Fruit fly (Drosophila melanogaster) whole organism, embryonic: Measurements from ENCODE around the gene Rab3-GAP.

Experiments used
- BtbVII ChIP-seq: fragments of 200-800 bp; sonication (Bioruptor generic); optimal IDR thresholded peaks from 3 replicates; lab custom pipeline; 2017; ENCODE audit warnings: missing biosample characterization, mild to moderate bottlenecking, missing genetic modification characterization
- CG10979 ChIP-seq: fragments of 200-800 bp; sonication (Bioruptor generic); optimal IDR thresholded peaks from 2 replicates; lab custom pipeline; 2018; ENCODE audit warnings: missing biosample characterization, mild to moderate bottlenecking, missing genetic modification characterization, moderate library complexity
- CG13624 ChIP-seq: fragments of 200-800 bp; sonication (Bioruptor generic); optimal IDR thresholded peaks from 2 replicates; lab custom pipeline; 2016; ENCODE audit warnings: missing biosample characterization, missing genetic modification characterization
- CG16779 ChIP-seq: fragments of 200-800 bp; sonication (Bioruptor generic); IDR thresholded peaks from 2 replicates; pipeline ENCODE4 v1.3.6; 2022; ENCODE audit warnings: missing biosample characterization, missing genetic modification characterization
- CG17802 ChIP-seq: fragments of 200-800 bp; sonication (Bioruptor generic); optimal IDR thresholded peaks from 2 replicates; lab custom pipeline; 2018; ENCODE audit warnings: missing biosample characterization, mild to moderate bottlenecking, missing genetic modification characterization, moderate library complexity
- CG1792 ChIP-seq: fragments of 200-800 bp; sonication (Bioruptor generic); optimal IDR thresholded peaks from 2 replicates; lab custom pipeline; 2016; ENCODE audit warnings: missing biosample characterization, missing genetic modification characterization
- CG18262 ChIP-seq: fragments of 200-800 bp; optimal IDR thresholded peaks from 3 replicates; lab custom pipeline; 2019; ENCODE audit warnings: missing biosample characterization, mild to moderate bottlenecking, missing genetic modification characterization, moderate library complexity
- CG31224 ChIP-seq: fragments of 200-800 bp; sonication (Bioruptor generic); IDR thresholded peaks from 2 replicates; pipeline ENCODE4 v1.3.6; 2022; ENCODE audit warnings: missing biosample characterization, missing genetic modification characterization
- CG3281 ChIP-seq: fragments of 200-800 bp; sonication (Bioruptor generic); optimal IDR thresholded peaks from 3 replicates; lab custom pipeline; 2017; ENCODE audit warnings: missing biosample characterization, mild to moderate bottlenecking, missing genetic modification characterization
- CG4820 ChIP-seq: fragments of 200-800 bp; sonication (Bioruptor generic); optimal IDR thresholded peaks from 3 replicates; lab custom pipeline; 2016; ENCODE audit warnings: missing biosample characterization, missing genetic modification characterization
- CG6765 ChIP-seq: fragments of 200-800 bp; sonication (Bioruptor generic); optimal IDR thresholded peaks from 3 replicates; lab custom pipeline; 2017; ENCODE audit warnings: missing biosample characterization, mild to moderate bottlenecking, missing genetic modification characterization
- CG7357 ChIP-seq: fragments of 200-800 bp; sonication (Bioruptor generic); IDR thresholded peaks from 3 replicates; pipeline ENCODE4 v1.3.6; 2022; ENCODE audit warnings: missing biosample characterization, missing genetic modification characterization
- CG9609 ChIP-seq: fragments of 200-800 bp; sonication (Bioruptor generic); optimal IDR thresholded peaks from 3 replicates; lab custom pipeline; 2016; ENCODE audit warnings: missing biosample characterization, missing genetic modification characterization
- CG9727 ChIP-seq: fragments of 200-800 bp; sonication (Bioruptor generic); optimal IDR thresholded peaks from 3 replicates; lab custom pipeline; 2017; ENCODE audit warnings: missing biosample characterization, mild to moderate bottlenecking, missing genetic modification characterization
- D ChIP-seq, 2 experiments: fragments of 200-800 bp in 1 of 2; fragments of >200 bp in 1 of 2; sonication (Bioruptor generic) in 1 of 2; optimal IDR thresholded peaks; 2 replicates in 1 of 2; 3 replicates in 1 of 2; lab custom pipeline; 2017; ENCODE audit warnings: mild to moderate bottlenecking in 1 of 2, missing biosample characterization in 1 of 2, missing genetic modification characterization in 1 of 2, missing genetic modification reagents in 1 of 2
- Dll ChIP-seq: fragments of 200-800 bp; sonication (Bioruptor generic); IDR thresholded peaks from 4 replicates; pipeline ENCODE4 v1.3.6; 2022; ENCODE audit warnings: missing biosample characterization, missing genetic modification characterization; ENCODE audit not compliant: partially characterized antibody
- Ets65A ChIP-seq: fragments of 200-800 bp; sonication (Bioruptor generic); peaks from one replicate; lab custom pipeline; 2016; ENCODE audit warnings: missing biosample characterization, missing genetic modification characterization
- Hr39 ChIP-seq: fragments of >200 bp; optimal IDR thresholded peaks from 2 replicates; lab custom pipeline; 2017
- Lhr ChIP-seq: fragments of 200-800 bp; sonication (Bioruptor generic); optimal IDR thresholded peaks from 3 replicates; lab custom pipeline; 2017; ENCODE audit warnings: mild to moderate bottlenecking, missing biosample characterization, missing genetic modification reagents, missing genetic modification characterization
- MTF-1 ChIP-seq: fragments of 200-800 bp; sonication (Bioruptor generic); optimal IDR thresholded peaks from 2 replicates; lab custom pipeline; 2018; ENCODE audit warnings: missing biosample characterization, mild to moderate bottlenecking, missing genetic modification characterization, borderline replicate concordance
- Mes4 ChIP-seq: fragments of 200-800 bp; sonication (Bioruptor generic); optimal IDR thresholded peaks from 2 replicates; lab custom pipeline; 2016; ENCODE audit warnings: missing biosample characterization, missing genetic modification characterization
- Myb ChIP-seq: fragments of 200-800 bp; sonication (Bioruptor generic); optimal IDR thresholded peaks from 2 replicates; lab custom pipeline; 2016; ENCODE audit warnings: missing biosample characterization, missing genetic modification characterization
- Nf-YA ChIP-seq: fragments of 200-800 bp; sonication (Bioruptor generic); IDR thresholded peaks from 2 replicates; pipeline ENCODE4 v1.3.6; 2022; ENCODE audit warnings: missing biosample characterization, missing genetic modification characterization
- Ravus ChIP-seq: fragments of 200-800 bp; sonication (Bioruptor generic); IDR thresholded peaks from 2 replicates; pipeline ENCODE4 v1.3.6; 2022; ENCODE audit warnings: missing biosample characterization, missing genetic modification characterization
- Rx ChIP-seq: fragments of 200-800 bp; sonication (Bioruptor generic); IDR thresholded peaks from 2 replicates; pipeline ENCODE4 v1.3.6; 2022; ENCODE audit warnings: missing biosample characterization, missing genetic modification characterization
- Stat92E ChIP-seq, 3 experiments: fragments of >200 bp in 2 of 3; fragments of 200-800 bp in 1 of 3; sonication (Bioruptor generic) in 1 of 3; optimal IDR thresholded peaks; 2 replicates each; lab custom pipeline; 2017 to 2019; ENCODE audit warnings: missing biosample characterization in 3 of 3, missing genetic modification characterization in 3 of 3, mild to moderate bottlenecking in 1 of 3, moderate library complexity in 1 of 3
- YL-1 ChIP-seq: fragments of 200-800 bp; sonication (Bioruptor generic); optimal IDR thresholded peaks from 3 replicates; lab custom pipeline; 2017; ENCODE audit warnings: missing biosample characterization, mild to moderate bottlenecking, missing genetic modification characterization
- ase ChIP-seq: fragments of 200-800 bp; sonication (Bioruptor generic); IDR thresholded peaks from 3 replicates; pipeline ENCODE4 v1.3.6; 2022; ENCODE audit warnings: missing biosample characterization, missing genetic modification characterization
- bsh ChIP-seq, 2 experiments: fragments of 200-800 bp; sonication (Bioruptor generic); optimal IDR thresholded peaks; 2 replicates each; lab custom pipeline; 2017 to 2018; ENCODE audit warnings: mild to moderate bottlenecking in 2 of 2, missing biosample characterization in 2 of 2, missing genetic modification characterization in 2 of 2, moderate library complexity in 1 of 2
- crol ChIP-seq: fragments of 200-800 bp; sonication (Bioruptor generic); IDR thresholded peaks from 2 replicates; pipeline ENCODE4 v1.3.6; 2022; ENCODE audit warnings: missing biosample characterization, missing genetic modification characterization
- danr ChIP-seq: fragments of 200-800 bp; sonication (Bioruptor generic); IDR thresholded peaks from 2 replicates; pipeline ENCODE4 v1.3.6; 2022; ENCODE audit warnings: missing biosample characterization, missing genetic modification characterization
- fd3F ChIP-seq: fragments of 200-800 bp; sonication (Bioruptor generic); optimal IDR thresholded peaks from 2 replicates; lab custom pipeline; 2018; ENCODE audit warnings: missing biosample characterization, mild to moderate bottlenecking, missing genetic modification characterization, moderate library complexity
- gsb ChIP-seq: fragments of 200-800 bp; sonication (Bioruptor generic); IDR thresholded peaks from 2 replicates; pipeline ENCODE4 v1.3.6; 2022; ENCODE audit warnings: missing biosample characterization, missing genetic modification characterization
- lov ChIP-seq, 2 experiments: fragments of 200-800 bp in 1 of 2; fragments of >200 bp in 1 of 2; sonication (Bioruptor generic) in 1 of 2; IDR thresholded peaks in 1 of 2; optimal IDR thresholded peaks in 1 of 2; 2 replicates in 1 of 2; 3 replicates in 1 of 2; pipeline versions ENCODE4 v1.3.6 to Lab custom; 2017 to 2022; ENCODE audit warnings: missing biosample characterization in 1 of 2, missing genetic modification characterization in 1 of 2
- mirr ChIP-seq: fragments of 200-800 bp; sonication (Bioruptor generic); optimal IDR thresholded peaks from 3 replicates; lab custom pipeline; 2018; ENCODE audit warnings: missing biosample characterization, mild to moderate bottlenecking, missing genetic modification characterization
- nerfin-1 ChIP-seq: fragments of 200-800 bp; sonication (Bioruptor generic); optimal IDR thresholded peaks from 3 replicates; lab custom pipeline; 2019; ENCODE audit warnings: missing biosample characterization, mild to moderate bottlenecking, missing genetic modification characterization, moderate library complexity
- nom ChIP-seq: fragments of 200-800 bp; sonication (Bioruptor generic); optimal IDR thresholded peaks from 2 replicates; lab custom pipeline; 2017; ENCODE audit warnings: missing biosample characterization, missing genetic modification characterization, mild to moderate bottlenecking, moderate library complexity, missing genetic modification reagents
- otp ChIP-seq: fragments of 200-800 bp; sonication (Bioruptor generic); IDR thresholded peaks from 3 replicates; pipeline ENCODE4, ENCODE4 v1.3.6; 2022; ENCODE audit warnings: missing biosample characterization, missing genetic modification characterization
- prd ChIP-seq, 3 experiments: fragments of >200 bp in 2 of 3; fragments of 200-800 bp in 1 of 3; sonication (Bioruptor generic) in 1 of 3; optimal IDR thresholded peaks in 2 of 3; IDR thresholded peaks in 1 of 3; 2 replicates in 2 of 3; 3 replicates in 1 of 3; pipeline versions ENCODE4 v1.3.6 to Lab custom; 2017 to 2022; ENCODE audit warnings: missing biosample characterization in 1 of 3, missing genetic modification characterization in 1 of 3
- rib ChIP-seq: fragments of 200-800 bp; sonication (Bioruptor generic); IDR thresholded peaks from 2 replicates; pipeline ENCODE4 v1.3.6; 2022; ENCODE audit warnings: missing biosample characterization, missing genetic modification characterization
- trem ChIP-seq: fragments of 200-800 bp; optimal IDR thresholded peaks from 3 replicates; lab custom pipeline; 2019; ENCODE audit warnings: missing biosample characterization, mild to moderate bottlenecking, missing genetic modification characterization, moderate library complexity
- trh ChIP-seq: fragments of 200-800 bp; sonication (Bioruptor generic); optimal IDR thresholded peaks from 2 replicates; lab custom pipeline; 2016; ENCODE audit warnings: missing biosample characterization, missing genetic modification characterization
- ttk ChIP-seq: fragments of 200-800 bp; sonication (Bioruptor generic); IDR thresholded peaks from 2 replicates; pipeline ENCODE4 v2.1.2; 2022; ENCODE audit warnings: missing biosample characterization, missing genetic modification characterization
- tx ChIP-seq: fragments of 200-800 bp; sonication (Bioruptor generic); optimal IDR thresholded peaks from 2 replicates; lab custom pipeline; 2016; ENCODE audit warnings: missing biosample characterization, missing genetic modification characterization

Rab3-GAP gene

DNA sequence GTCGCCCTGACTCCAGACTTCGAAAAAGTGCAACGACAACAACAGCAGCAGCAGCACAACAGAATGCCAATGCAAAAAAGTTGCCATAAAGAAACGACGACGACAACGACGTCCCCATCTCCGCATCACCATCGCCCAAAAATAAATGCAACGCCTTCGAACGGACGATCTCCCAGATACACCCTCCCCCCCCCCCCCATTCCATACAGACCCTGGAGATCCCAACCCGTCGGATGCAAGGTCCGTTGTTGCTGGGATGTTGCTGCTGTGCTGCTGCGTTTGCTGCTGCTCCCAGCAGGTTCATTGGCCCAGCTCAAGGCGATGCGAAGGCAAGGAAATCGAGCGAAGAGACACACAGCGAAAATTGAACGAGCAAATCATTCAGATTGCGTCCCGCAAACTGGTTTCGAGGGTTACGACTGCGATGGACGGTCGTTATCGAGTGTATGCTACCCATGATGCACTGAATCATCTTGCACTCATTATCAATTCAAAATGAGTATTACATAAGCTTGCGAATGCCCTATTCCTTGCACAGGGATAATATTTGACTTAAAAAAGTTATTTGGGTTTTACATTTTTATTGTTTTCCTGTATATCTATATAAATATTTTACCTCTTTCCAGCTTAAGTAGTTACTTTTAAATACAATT lies 49.1 kb downstream of the Rab3-GAP start (continued):
- TF ChIP-seq danr (GFP tag; lab: Robert Waterston, UW): no peak
- no peak for TF ChIP-seq CG13624 (GFP tag; lab: Kevin White, UChicago)
- peak; percentile 63 for TF ChIP-seq CG31224 (GFP tag; lab: Robert Waterston, UW)
- TF ChIP-seq CG7357 (GFP tag; lab: Robert Waterston, UW): no peak
- no peak for TF ChIP-seq trh
- TF ChIP-seq CG10979 (tag; lab: Kevin White, UChicago): no peak
- no peak for TF ChIP-seq fd3F (GFP tag; lab: Kevin White, UChicago)
- no peak for TF ChIP-seq Nf-YA (GFP tag; lab: Robert Waterston, UW)
- peak; percentile 70 for TF ChIP-seq Hr39 (lab: Kevin White, UChicago)
- TF ChIP-seq CG17802 (tag; lab: Kevin White, UChicago): no peak
- TF ChIP-seq Lhr (GFP tag; lab: Kevin White, UChicago): no peak
- TF ChIP-seq Ets65A (GFP tag; lab: Kevin White, UChicago): no peak
- TF ChIP-seq BtbVII (GFP tag; lab: Kevin White, UChicago): no peak
- TF ChIP-seq Stat92E (GFP tag; optimal IDR thresholded peaks at IDR 0.05; lab: Kevin White, UChicago): no peak
- TF ChIP-seq prd (optimal IDR thresholded peaks at IDR 0.05; lab: Kevin White, UChicago): no peak
- TF ChIP-seq prd (GFP tag; IDR thresholded peaks at IDR 0.05; lab: Robert Waterston, UW): no peak
- no peak for TF ChIP-seq lov (optimal IDR thresholded peaks at IDR 0.05; lab: Kevin White, UChicago)
- no peak for TF ChIP-seq lov (GFP tag; IDR thresholded peaks at IDR 0.05; lab: Robert Waterston, UW)
- TF ChIP-seq otp (GFP tag; lab: Robert Waterston, UW): no peak
- TF ChIP-seq bsh (GFP tag; optimal IDR thresholded peaks at IDR 0.05; lab: Kevin White, UChicago): peak in 1 of 2 experiments; percentile 42
- TF ChIP-seq ase (GFP tag; lab: Robert Waterston, UW): no peak
- no peak for TF ChIP-seq Rx (GFP tag; lab: Robert Waterston, UW)
- TF ChIP-seq YL-1: no peak
- no peak for TF ChIP-seq CG4820 (GFP tag; lab: Kevin White, UChicago)
- TF ChIP-seq CG3281 (GFP tag; lab: Kevin White, UChicago): no peak
- no peak for TF ChIP-seq CG16779 (GFP tag; lab: Robert Waterston, UW)
- TF ChIP-seq rib (GFP tag; lab: Robert Waterston, UW): no peak
- no peak for TF ChIP-seq mirr (GFP tag; lab: Kevin White, UChicago)
- TF ChIP-seq crol (GFP tag; lab: Robert Waterston, UW): peak; percentile 44; the same call in 1 of the 2 replicates
- TF ChIP-seq nom (GFP tag; lab: Kevin White, UChicago): peak; percentile 96
- no peak for TF ChIP-seq gsb (GFP tag; lab: Robert Waterston, UW)

- TF ChIP-seq Dll (no peak), tx (GFP tag; lab: Kevin White, UChicago) (no peak), CG9727 (GFP tag; lab: Kevin White, UChicago) (no peak), Myb (GFP tag; lab: Kevin White, UChicago) (no peak), Ravus (no peak)
Observed at dm6 chr2L:12013243-12013642, 49.7 kb downstream of the Rab3-GAP start.

- TF ChIP-seq CG18262 (tag; lab: Kevin White, UChicago) (peak; percentile 36), MTF-1 (GFP tag; lab: Kevin White, UChicago) (peak; percentile 86), CG1792 (GFP tag; lab: Kevin White, UChicago) (peak; percentile 51), D (optimal IDR thresholded peaks at IDR 0.05; lab: Kevin White, UChicago) (peak; percentile 88), D (GFP tag; optimal IDR thresholded peaks at IDR 0.05; lab: Kevin White, UChicago) (peak; percentile 14), BtbVII (GFP tag; lab: Kevin White, UChicago) (peak; percentile 19), Mes4 (GFP tag; lab: Kevin White, UChicago) (peak; percentile 54), trem (peak; percentile 50), CG6765 (peak; percentile 86), nerfin-1 (tag; lab: Kevin White, UChicago) (peak; percentile 100), ttk (GFP tag; lab: Robert Waterston, UW) (no peak), CG9609 (peak; percentile 69)
Observed at dm6 chr2L:12011682-12012655, 51.0 kb downstream of the Rab3-GAP start.
